Fruit fly (Drosophila melanogaster) whole organism, pupa: ENCODE measurements around the gene Osi14.
A peak's percentile ranks its signal among the peaks of the same experiment; 100 is the strongest.

Experiments
- CG10348 ChIP-seq: fragments of 200-800 bp; sonication (Bioruptor generic); IDR thresholded peaks from 2 replicates; pipeline ENCODE4 v1.3.6; 2022; ENCODE audit warnings: missing biosample characterization, missing genetic modification characterization
- CG12605 ChIP-seq: fragments of 200-800 bp; sonication (Bioruptor generic); IDR thresholded peaks from 2 replicates; pipeline ENCODE4 v1.3.6; 2022; ENCODE audit warnings: missing biosample characterization, missing genetic modification characterization
- CG13204 ChIP-seq: fragments of 200-800 bp; sonication (Bioruptor generic); optimal IDR thresholded peaks from 2 replicates; lab custom pipeline; 2018; ENCODE audit warnings: missing biosample characterization, mild to moderate bottlenecking, missing genetic modification characterization, moderate library complexity
- CG14655 ChIP-seq: fragments of 200-800 bp; sonication (Bioruptor generic); optimal IDR thresholded peaks from 3 replicates; lab custom pipeline; 2017; ENCODE audit warnings: mild to moderate bottlenecking, missing biosample characterization, missing genetic modification reagents, missing genetic modification characterization
- CG15710 ChIP-seq: fragments of 200-800 bp; sonication (Bioruptor generic); optimal IDR thresholded peaks from 2 replicates; lab custom pipeline; 2018; ENCODE audit warnings: missing biosample characterization, mild to moderate bottlenecking, missing genetic modification characterization, moderate library complexity
- CG17806 ChIP-seq: fragments of 200-800 bp; sonication (Bioruptor generic); optimal IDR thresholded peaks from 2 replicates; lab custom pipeline; 2018; ENCODE audit warnings: missing biosample characterization, mild to moderate bottlenecking, missing genetic modification characterization, moderate library complexity
- CG32121 ChIP-seq: fragments of 200-800 bp; sonication (Bioruptor generic); IDR thresholded peaks from 2 replicates; pipeline ENCODE4 v1.3.6; 2022; ENCODE audit warnings: missing biosample characterization, missing genetic modification characterization
- CG34367 ChIP-seq: fragments of 200-800 bp; sonication (Bioruptor generic); optimal IDR thresholded peaks from 2 replicates; lab custom pipeline; 2018; ENCODE audit warnings: missing biosample characterization, mild to moderate bottlenecking, missing genetic modification characterization
- CG4496 ChIP-seq: fragments of 200-800 bp; sonication (Bioruptor generic); IDR thresholded peaks from 3 replicates; pipeline ENCODE4 v1.3.6; 2022; ENCODE audit warnings: missing biosample characterization, missing genetic modification characterization
- CG8159 ChIP-seq: fragments of 200-800 bp; sonication (Bioruptor generic); optimal IDR thresholded peaks from 3 replicates; lab custom pipeline; 2018; ENCODE audit warnings: missing biosample characterization, mild to moderate bottlenecking, missing genetic modification characterization, moderate library complexity
- CG8301 ChIP-seq: fragments of 200-800 bp; sonication (Bioruptor generic); optimal IDR thresholded peaks from 2 replicates; lab custom pipeline; 2018; ENCODE audit warnings: missing biosample characterization, mild to moderate bottlenecking, missing genetic modification characterization
- CG9948 ChIP-seq: fragments of 200-800 bp; sonication (Bioruptor generic); optimal IDR thresholded peaks from 2 replicates; lab custom pipeline; 2018; ENCODE audit warnings: missing biosample characterization, mild to moderate bottlenecking, missing genetic modification characterization, moderate library complexity
- D1 ChIP-seq: fragments of 200-800 bp; sonication (Bioruptor generic); optimal IDR thresholded peaks from 2 replicates; lab custom pipeline; 2018; ENCODE audit warnings: missing biosample characterization, mild to moderate bottlenecking, missing genetic modification characterization, moderate library complexity
- EcR ChIP-seq: fragments of 200-800 bp; sonication (Bioruptor generic); optimal IDR thresholded peaks from 3 replicates; lab custom pipeline; 2019; ENCODE audit warnings: missing biosample characterization, missing genetic modification characterization, mild to moderate bottlenecking, moderate library complexity, missing genetic modification reagents
- Ets98B ChIP-seq: fragments of 200-800 bp; sonication (Bioruptor generic); IDR thresholded peaks from 2 replicates; pipeline ENCODE4 v1.3.6; 2022; ENCODE audit warnings: missing biosample characterization, missing genetic modification characterization
- Pif1A ChIP-seq: fragments of 200-800 bp; sonication (Bioruptor generic); optimal IDR thresholded peaks from 3 replicates; lab custom pipeline; 2016; ENCODE audit warnings: missing biosample characterization, missing genetic modification characterization
- Snoo ChIP-seq: fragments of 200-800 bp; sonication (Bioruptor generic); optimal IDR thresholded peaks from 3 replicates; lab custom pipeline; 2017; ENCODE audit warnings: missing biosample characterization, mild to moderate bottlenecking, missing genetic modification characterization, inconsistent platforms
- fd96Ca ChIP-seq: fragments of 200-800 bp; sonication (Bioruptor generic); IDR thresholded peaks from 3 replicates; pipeline ENCODE4 v1.3.6; 2022; ENCODE audit warnings: missing biosample characterization, missing genetic modification characterization
- gl ChIP-seq: fragments of 200-800 bp; sonication (Bioruptor generic); optimal IDR thresholded peaks from 2 replicates; lab custom pipeline; 2018; ENCODE audit warnings: missing biosample characterization, mild to moderate bottlenecking, missing genetic modification characterization
- rn ChIP-seq: fragments of 200-800 bp; sonication (Bioruptor generic); IDR thresholded peaks from 2 replicates; pipeline ENCODE4 v1.3.6; 2022; ENCODE audit warnings: missing biosample characterization, missing genetic modification characterization

Osi14 gene

DNA sequence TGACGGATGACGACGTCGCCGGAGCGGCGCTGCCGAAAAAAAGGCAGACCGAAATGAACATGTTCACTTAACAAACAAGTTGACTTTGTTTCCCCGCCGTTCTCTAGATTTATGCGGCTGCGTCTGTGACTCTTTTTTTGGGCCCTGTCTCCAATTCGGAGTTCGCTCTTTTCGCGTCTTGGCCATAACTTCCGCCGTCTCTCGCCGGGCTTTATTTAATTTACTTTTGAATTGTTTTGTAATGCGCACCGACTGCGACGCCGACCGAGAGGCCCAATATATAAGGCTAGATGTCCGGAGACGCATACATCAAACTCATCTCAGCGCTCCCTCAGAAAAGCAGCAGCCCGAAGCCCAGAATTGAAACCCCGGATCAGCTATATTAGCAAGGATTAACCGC lies at the start of gene Osi14:
Osi14 (plus strand) TSS at position 301 of the 400 bp plus-strand sequence.
- TF ChIP-seq CG10348 (GFP tag; lab: Robert Waterston, UW) (no peak), CG14655 (no peak), CG12605 (no peak), CG15710 (no peak), CG13204 (GFP tag; lab: Kevin White, UChicago) (no peak), gl (no peak), D1 (tag; lab: Kevin White, UChicago) (no peak), fd96Ca (GFP tag; lab: Robert Waterston, UW) (no peak), Pif1A (no peak), CG8159 (tag; lab: Kevin White, UChicago) (no peak), CG34367 (tag; lab: Kevin White, UChicago) (no peak), Snoo (tag; lab: Kevin White, UChicago) (no peak), CG8301 (tag; lab: Kevin White, UChicago) (no peak), rn (GFP tag; lab: Robert Waterston, UW) (no peak), Ets98B (no peak)

DNA sequence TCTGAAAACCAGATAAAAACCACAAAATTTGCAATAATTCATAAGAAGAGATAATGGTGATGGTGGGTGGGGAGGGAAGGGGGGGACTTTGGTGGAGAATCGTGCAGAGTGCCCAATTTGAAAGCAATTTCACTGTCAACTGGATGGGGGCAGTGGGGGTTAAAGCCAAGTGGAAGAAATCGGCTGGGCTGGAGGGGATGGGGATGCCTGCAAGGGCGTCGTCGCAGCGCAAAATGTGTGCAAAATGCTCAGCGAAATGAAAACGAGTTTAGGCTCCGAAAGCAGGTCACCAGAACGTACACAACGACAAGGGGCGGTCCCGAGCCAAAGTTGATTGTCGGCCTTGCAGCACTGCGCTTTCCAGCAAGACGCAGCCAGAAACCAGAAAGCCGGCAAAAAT lies 46.1 kb upstream of the Osi14 start:
- TF ChIP-seq CG10348 (GFP tag; lab: Robert Waterston, UW) (no peak), Snoo (tag; lab: Kevin White, UChicago) (peak; percentile 32), CG4496 (no peak), D1 (tag; lab: Kevin White, UChicago) (no peak), gl (no peak), CG15710 (no peak), CG17806 (no peak), CG13204 (GFP tag; lab: Kevin White, UChicago) (peak; percentile 14), Pif1A (no peak), CG12605 (no peak), CG32121 (GFP tag; lab: Robert Waterston, UW) (no peak), CG34367 (tag; lab: Kevin White, UChicago) (no peak), CG14655 (no peak), fd96Ca (GFP tag; lab: Robert Waterston, UW) (no peak), rn (GFP tag; lab: Robert Waterston, UW) (no peak)
- TF ChIP-seq, all 21 proteins: peak for 2

DNA sequence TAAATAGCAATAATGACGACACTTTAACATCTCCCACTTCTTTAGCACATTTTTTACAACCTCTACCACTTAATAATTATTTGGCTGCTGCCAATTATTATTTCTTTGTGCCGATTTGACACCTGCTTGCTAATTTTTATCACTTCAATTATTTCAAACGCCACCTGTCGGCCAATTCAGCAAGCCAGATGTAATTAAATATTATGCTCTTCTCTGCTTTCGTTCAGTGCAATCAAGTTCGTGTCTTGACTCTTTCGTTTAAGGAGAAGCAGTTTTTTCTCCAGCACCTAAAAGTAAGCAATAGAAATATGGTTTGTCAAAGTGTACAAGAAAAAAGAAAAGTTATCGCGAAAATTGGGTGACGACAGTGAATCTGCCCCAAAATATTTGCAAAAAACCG lies 44.5 kb upstream of the Osi14 start:
- TF ChIP-seq CG4496 (0 out of 3 replicates have a peak, but pooled peaks have one; percentile 13), fd96Ca (GFP tag; lab: Robert Waterston, UW) (no peak)
- TF ChIP-seq, all 21 proteins: peak for 1

DNA sequence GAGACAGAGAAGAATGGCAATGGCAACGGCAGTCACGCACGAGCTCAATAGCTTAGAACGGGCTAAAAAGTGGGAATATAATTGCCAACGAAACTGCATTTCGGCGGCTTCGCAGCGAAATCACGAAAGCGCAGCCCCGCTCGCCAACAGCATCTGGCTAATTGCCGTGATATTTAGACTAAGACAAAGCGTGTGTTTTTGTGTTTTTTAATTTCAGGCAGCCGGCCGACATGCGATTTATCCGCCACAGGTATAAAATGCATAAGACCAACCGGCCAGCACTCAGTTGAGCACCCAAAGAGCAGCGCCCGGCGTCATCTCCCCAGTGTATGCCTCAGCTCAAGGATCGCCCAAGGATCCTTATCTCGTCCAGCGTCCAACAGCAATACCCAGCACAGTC lies 44.1 kb upstream of the Osi14 start, which contains the start of gene Osi8:
Osi8 (plus strand) TSS at position 301 of the 400 bp plus-strand sequence.
- TF ChIP-seq rn (GFP tag; lab: Robert Waterston, UW) (no peak), CG8301 (tag; lab: Kevin White, UChicago) (no peak), D1 (tag; lab: Kevin White, UChicago) (no peak), CG10348 (GFP tag; lab: Robert Waterston, UW) (no peak), CG14655 (no peak), CG9948 (tag; lab: Kevin White, UChicago) (no peak), CG15710 (no peak), Ets98B (no peak)

DNA sequence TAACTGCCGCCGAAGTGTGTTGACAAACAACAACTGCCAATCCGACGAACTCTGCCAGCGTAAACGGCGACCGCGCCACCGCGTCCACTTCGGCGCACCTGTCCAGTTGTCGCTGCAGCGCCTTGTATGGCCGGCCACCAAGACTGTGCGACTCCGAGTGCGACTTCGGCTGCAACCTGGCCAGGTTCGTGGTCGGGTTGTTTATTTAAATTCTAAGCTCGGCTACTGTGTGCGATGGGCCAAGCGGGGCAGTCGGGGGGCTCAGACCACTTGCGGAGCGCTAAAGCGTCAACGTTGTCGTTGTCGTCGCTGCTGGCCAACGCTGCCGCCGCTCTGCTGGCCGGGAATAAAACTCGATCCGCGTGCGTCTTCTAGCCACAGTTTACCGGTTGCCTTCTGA lies 39.1 kb upstream of the Osi14 start, which contains the start of gene Osi9:
Osi9 (plus strand) TSS at position 375 of the 400 bp plus-strand sequence.
- TF ChIP-seq CG13204 (GFP tag; lab: Kevin White, UChicago) (peak; percentile 86), Ets98B (peak; percentile 14; the same call in 1 of the 2 replicates), CG4496 (peak; percentile 71; the same call in 2 of the 3 replicates), CG8159 (tag; lab: Kevin White, UChicago) (no peak), gl (no peak), CG14655 (no peak), CG8301 (tag; lab: Kevin White, UChicago) (no peak)
- TF ChIP-seq, all 21 proteins: peak for 3

DNA sequence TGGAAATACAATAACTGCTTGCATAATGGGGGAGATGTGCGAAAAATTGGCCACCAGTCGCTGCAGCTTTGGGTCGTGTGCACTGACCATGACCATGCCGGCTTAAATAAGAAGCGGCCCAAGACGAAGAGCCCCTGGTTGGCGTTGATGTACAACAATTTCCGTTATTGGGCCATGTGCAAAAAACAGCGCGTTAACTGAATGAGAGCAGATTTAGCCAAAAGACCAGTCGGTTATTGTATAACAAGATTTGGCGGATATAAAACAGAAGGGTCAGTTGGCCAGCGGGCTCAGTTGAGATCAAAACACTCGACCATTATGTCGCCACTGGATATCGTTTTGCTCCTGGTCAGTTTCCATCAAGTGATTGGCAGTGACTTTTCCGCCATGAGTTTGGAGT lies 35.3 kb upstream of the Osi14 start, which contains the start of gene Osi10a:
Osi10a (plus strand) TSS at position 301 of the 400 bp plus-strand sequence.
- TF ChIP-seq CG17806, result no peak
- TF ChIP-seq Pif1A, result no peak
- no peak for TF ChIP-seq gl
- TF ChIP-seq EcR (GFP tag; lab: Kevin White, UChicago), result no peak
- TF ChIP-seq, all 21 proteins: peak for 0

DNA sequence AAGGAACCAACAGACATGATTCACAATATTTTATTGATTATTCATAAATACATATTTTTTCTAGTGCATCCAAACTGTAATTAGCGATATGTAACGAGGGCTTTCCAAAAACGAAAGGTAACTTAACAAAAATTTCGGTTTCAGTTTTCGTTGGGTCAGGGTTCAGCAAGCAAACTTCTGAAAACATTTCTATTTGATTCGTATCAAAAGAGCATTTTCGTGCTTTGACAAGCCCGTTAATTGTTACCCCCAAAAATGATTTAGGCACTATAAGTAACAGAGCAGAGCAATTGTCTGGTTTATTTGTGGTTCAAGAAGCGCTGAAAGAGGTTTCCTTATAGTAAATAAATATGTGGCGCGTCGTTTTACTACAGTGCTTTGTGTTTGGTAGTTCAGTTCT lies 33.0 kb upstream of the Osi14 start, which contains the start of gene Osi10b:
Osi10b (plus strand) TSS at position 301 of the 400 bp plus-strand sequence.
- TF ChIP-seq CG10348 (GFP tag; lab: Robert Waterston, UW) (no peak), rn (GFP tag; lab: Robert Waterston, UW) (no peak), Ets98B (no peak), CG4496 (no peak), CG9948 (tag; lab: Kevin White, UChicago) (no peak), D1 (tag; lab: Kevin White, UChicago) (no peak), fd96Ca (GFP tag; lab: Robert Waterston, UW) (no peak), CG8301 (tag; lab: Kevin White, UChicago) (no peak), CG13204 (GFP tag; lab: Kevin White, UChicago) (no peak), CG8159 (tag; lab: Kevin White, UChicago) (no peak)

DNA sequence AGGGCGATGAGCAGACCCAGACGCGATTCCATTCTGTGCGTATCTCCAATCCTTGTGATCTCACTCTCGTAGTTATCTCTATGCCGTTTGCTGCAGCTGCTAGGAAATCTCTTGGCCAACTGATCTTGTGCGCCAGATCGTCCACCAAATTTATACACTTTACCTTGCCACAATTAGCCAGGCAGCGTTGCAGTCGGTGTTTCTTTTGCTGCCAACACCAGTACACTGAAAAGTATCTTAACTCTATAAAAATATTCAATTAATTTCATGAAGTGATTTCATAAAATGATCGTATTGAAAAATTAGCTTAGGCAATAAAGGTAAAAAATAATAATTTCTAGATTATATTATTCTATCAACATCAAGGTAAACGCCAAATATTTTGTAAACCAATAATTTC lies 30.3 kb upstream of the Osi14 start, which contains the start of gene Osi11:
Osi11 (minus strand) TSS at position 101 of the 400 bp plus-strand sequence.
- TF ChIP-seq CG14655, result no peak
- TF ChIP-seq rn (GFP tag; lab: Robert Waterston, UW), result no peak
- no peak for TF ChIP-seq CG34367 (tag; lab: Kevin White, UChicago)
- no peak for TF ChIP-seq CG8301 (tag; lab: Kevin White, UChicago)
- no peak for TF ChIP-seq CG13204 (GFP tag; lab: Kevin White, UChicago)
- no peak for TF ChIP-seq Pif1A
- no peak for TF ChIP-seq CG10348 (GFP tag; lab: Robert Waterston, UW)
